Worm (Caenorhabditis elegans): ENCODE measurements around the gene T25F10.4.

T25F10.4 gene

DNA sequence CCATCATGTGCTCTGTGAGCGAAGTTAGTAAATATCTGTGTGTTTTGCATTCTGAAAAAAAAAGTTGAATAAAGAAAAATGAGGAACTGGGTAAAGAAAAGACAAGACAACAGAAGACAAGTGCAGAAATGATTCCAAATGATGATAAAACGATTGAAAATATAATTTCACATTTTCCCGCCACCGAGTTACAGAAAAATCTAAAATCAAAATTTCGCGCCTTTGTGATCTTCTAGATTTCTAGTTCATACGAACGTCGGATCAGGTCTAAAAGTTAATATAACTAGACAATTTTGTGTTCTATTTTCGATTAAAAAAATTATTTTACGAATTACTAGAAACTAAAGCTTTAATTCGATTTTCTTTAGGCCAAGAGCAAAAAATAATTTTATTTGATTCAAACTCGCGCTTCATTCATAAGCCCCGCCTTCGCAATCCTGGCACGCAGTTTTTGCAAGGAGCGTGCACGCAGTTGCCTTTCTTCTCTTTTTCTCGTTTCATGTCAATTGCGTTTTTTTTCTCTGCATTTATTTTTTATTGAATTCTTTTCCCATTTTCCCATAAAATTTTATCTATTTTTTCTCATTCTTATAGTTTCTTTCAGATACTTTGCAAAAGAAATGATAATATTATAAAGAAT, 22.7 kb upstream of the T25F10.4 start, which contains the start of the genes spn-4 and spe-39 (continued):
- TF ChIP-seq nhr-43 (tag; optimal IDR thresholded peaks at IDR 0.05; ENCODE audit: poor library complexity, severe bottlenecking) (peak; percentile 77), jun-1 (tag; optimal IDR thresholded peaks at IDR 0.05) (no peak), ama-1 (optimal IDR thresholded peaks at IDR 0.05) (no peak), snpc-4 (tag; optimal IDR thresholded peaks at IDR 0.05) (peak; percentile 47), unc-62 (GFP tag; optimal IDR thresholded peaks at IDR 0.05) (no peak), fkh-2 (tag; optimal IDR thresholded peaks at IDR 0.05) (no peak), ceh-28 (tag; optimal IDR thresholded peaks at IDR 0.05) (no peak), sea-2 (GFP tag; optimal IDR thresholded peaks at IDR 0.05) (no peak), ZK546.5 (tag; optimal IDR thresholded peaks at IDR 0.05) (no peak), nhr-11 (tag; optimal IDR thresholded peaks at IDR 0.05) (no peak)

DNA sequence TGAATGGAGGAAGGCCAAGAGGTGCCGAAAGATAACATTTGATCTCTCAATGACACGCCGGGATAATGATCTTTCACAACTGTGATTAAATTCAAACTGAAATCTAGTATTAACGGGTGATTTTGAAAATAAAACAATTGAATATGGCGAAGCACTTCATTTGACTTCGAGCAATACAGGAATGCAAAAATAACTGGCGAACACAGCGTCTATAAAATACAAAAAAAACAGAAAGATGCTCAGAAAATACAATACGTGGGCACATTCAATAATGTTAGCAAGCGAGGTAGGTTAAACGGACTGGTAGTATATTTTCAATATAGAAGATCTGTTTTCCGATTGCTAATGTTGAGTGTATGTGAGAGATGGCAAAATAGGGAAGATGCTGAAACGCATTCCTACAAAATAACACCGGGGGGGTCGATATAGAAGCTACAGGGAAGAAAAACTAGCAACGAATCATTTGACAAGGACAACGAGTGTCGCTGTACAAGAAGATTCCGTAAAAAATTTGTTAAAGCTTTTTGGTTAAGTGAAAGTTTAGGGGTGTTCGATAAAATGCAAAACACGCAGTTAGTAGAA, 20.9 kb upstream of the T25F10.4 start:
- TF ChIP-seq fos-1 (tag; optimal IDR thresholded peaks at IDR 0.05) (no peak), eor-1 (tag; optimal IDR thresholded peaks at IDR 0.05) (no peak), lin-15B (tag; optimal IDR thresholded peaks at IDR 0.05) (no peak), elt-3 (tag; optimal IDR thresholded peaks at IDR 0.05) (no peak), nfya-1 (tag; optimal IDR thresholded peaks at IDR 0.05; ENCODE audit: insufficient read depth) (no peak), ceh-28 (tag; optimal IDR thresholded peaks at IDR 0.05) (no peak), lin-39 (tag; optimal IDR thresholded peaks at IDR 0.05) (no peak), ceh-16 (tag; optimal IDR thresholded peaks at IDR 0.05) (no peak), egl-27 (tag; optimal IDR thresholded peaks at IDR 0.05) (no peak), nhr-67 (tag; optimal IDR thresholded peaks at IDR 0.05) (no peak), nhr-23 (tag; optimal IDR thresholded peaks at IDR 0.05) (no peak), snpc-4 (tag; optimal IDR thresholded peaks at IDR 0.05) (no peak), jun-1 (tag; optimal IDR thresholded peaks at IDR 0.05) (no peak), elt-2 (tag; optimal IDR thresholded peaks at IDR 0.05) (no peak), nhr-28 (tag; optimal IDR thresholded peaks at IDR 0.05) (no peak), ZK546.5 (tag; optimal IDR thresholded peaks at IDR 0.05) (no peak)

DNA sequence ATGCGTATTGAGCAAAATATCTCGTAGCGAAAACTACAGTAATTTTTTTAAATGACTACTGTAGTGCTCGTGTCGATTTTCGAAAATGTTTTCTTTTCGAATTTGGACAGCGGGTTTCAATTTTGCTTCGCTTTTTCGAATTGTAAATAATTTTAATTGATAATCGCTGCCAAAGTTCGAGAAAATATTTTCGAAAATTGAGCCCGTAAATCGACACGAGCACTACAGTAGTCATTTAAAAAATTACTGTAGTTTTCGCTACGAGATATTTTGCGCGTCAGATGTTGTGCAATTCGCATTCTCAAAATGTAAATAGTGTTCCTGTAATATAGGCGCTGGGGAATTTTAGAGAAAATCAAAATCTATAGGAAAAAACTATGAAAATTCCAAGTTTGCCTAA, 20.0 kb upstream of the T25F10.4 start:
- no peak for TF ChIP-seq lsy-12 (tag; optimal IDR thresholded peaks at IDR 0.05)
- TF ChIP-seq tbx-2 (tag; optimal IDR thresholded peaks at IDR 0.05), result no peak
- no peak for TF ChIP-seq ceh-28 (tag; optimal IDR thresholded peaks at IDR 0.05)
- no peak for TF ChIP-seq nhr-237 (tag; optimal IDR thresholded peaks at IDR 0.05)
- TF ChIP-seq skn-1 (tag; optimal IDR thresholded peaks at IDR 0.05), result no peak
- no peak for TF ChIP-seq mml-1 (tag; optimal IDR thresholded peaks at IDR 0.05)
- no peak for TF ChIP-seq fkh-10 (GFP tag; optimal IDR thresholded peaks at IDR 0.05)
- no peak for TF ChIP-seq egl-27 (tag; optimal IDR thresholded peaks at IDR 0.05)
- TF ChIP-seq lin-39 (tag; optimal IDR thresholded peaks at IDR 0.05), result no peak

DNA sequence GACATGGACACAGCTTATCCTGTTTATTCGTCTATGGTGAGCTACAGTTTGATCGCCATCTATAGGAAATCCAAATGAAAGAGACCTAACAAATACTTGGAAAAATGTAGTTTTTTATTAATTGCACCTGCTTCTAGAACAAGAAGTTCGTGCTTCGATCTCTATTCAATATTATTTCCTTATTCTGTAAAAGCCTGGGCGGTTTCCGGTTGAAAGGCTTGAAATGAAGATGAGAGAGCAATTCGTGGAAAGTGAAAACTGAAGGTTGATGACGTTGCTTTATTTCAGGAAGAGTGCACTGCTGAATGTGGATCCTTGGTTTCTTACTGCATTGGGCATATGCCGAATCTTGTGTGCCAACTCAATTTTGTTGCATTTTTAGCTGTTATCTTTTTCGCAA, 18.4 kb upstream of the T25F10.4 start:
- TF ChIP-seq egl-5 (tag; optimal IDR thresholded peaks at IDR 0.05), result no peak
- no peak for TF ChIP-seq nhr-28 (tag; optimal IDR thresholded peaks at IDR 0.05)
- TF ChIP-seq unc-39 (tag; optimal IDR thresholded peaks at IDR 0.05), result no peak
- no peak for TF ChIP-seq nhr-23 (tag; optimal IDR thresholded peaks at IDR 0.05)

DNA sequence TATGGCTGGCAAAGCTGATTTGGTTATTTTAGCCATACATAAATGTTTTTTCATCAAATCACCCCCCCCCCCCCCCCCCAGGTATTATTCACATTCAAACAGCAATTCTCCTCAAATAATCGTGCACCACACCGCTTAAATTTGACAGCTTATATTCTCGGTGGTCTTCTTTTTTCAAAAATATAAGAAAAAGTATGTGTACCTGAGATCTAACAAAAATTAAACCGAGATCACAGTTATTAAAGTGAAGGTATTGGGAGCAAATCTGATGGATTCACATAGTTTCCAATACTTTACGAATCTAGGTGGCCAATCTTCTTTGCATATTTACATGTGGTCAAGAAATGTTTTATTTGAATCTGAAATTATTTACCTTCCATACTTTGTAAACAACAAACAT, 17.9 kb upstream of the T25F10.4 start, which contains the start of gene ZC404.15:
Gene ZC404.15 (plus strand): TSS at position 301 of the 400 bp plus-strand sequence.
- TF ChIP-seq elt-3 (tag; optimal IDR thresholded peaks at IDR 0.05) (no peak), ztf-4 (tag; optimal IDR thresholded peaks at IDR 0.05) (no peak), nhr-237 (tag; optimal IDR thresholded peaks at IDR 0.05) (no peak), nfya-1 (tag; optimal IDR thresholded peaks at IDR 0.05; ENCODE audit: insufficient read depth) (no peak), zag-1 (tag; optimal IDR thresholded peaks at IDR 0.05) (no peak), eor-1 (tag; optimal IDR thresholded peaks at IDR 0.05) (no peak), nhr-23 (tag; optimal IDR thresholded peaks at IDR 0.05) (no peak), tbx-2 (tag; optimal IDR thresholded peaks at IDR 0.05) (no peak), elt-1 (tag; optimal IDR thresholded peaks at IDR 0.05) (no peak), nhr-76 (tag; optimal IDR thresholded peaks at IDR 0.05) (no peak)

Measured in whole organism, L3 larva.